Worm (Caenorhabditis elegans): ENCODE results near the gene F09E10.1.

The F09E10.1 gene

DNA sequence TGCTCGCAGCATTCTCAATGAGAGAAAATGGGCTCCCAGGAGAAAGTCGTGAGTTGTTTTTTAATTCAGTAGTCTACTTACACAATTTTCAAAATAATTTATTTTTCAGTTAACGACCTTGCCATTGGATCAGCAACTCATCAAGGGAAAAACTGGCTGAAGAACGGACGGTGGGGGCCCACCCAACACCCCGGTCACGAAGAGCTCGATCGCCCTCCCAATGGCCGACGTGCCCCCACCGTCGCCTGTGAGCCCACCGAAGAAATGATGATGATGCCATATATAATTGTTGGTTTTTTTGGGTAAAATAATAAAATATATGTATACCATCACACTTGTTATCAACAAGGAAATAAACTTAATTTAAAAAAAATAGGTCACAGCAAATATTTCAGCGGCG lies 324 bp downstream of the F09E10.1 start:
- TF ChIP-seq W03F9.2 (tag; optimal IDR thresholded peaks at IDR 0.05), result no peak
- no peak for TF ChIP-seq him-1 (tag; optimal IDR thresholded peaks at IDR 0.05)
- no peak for TF ChIP-seq dao-5 (tag; optimal IDR thresholded peaks at IDR 0.05)

DNA sequence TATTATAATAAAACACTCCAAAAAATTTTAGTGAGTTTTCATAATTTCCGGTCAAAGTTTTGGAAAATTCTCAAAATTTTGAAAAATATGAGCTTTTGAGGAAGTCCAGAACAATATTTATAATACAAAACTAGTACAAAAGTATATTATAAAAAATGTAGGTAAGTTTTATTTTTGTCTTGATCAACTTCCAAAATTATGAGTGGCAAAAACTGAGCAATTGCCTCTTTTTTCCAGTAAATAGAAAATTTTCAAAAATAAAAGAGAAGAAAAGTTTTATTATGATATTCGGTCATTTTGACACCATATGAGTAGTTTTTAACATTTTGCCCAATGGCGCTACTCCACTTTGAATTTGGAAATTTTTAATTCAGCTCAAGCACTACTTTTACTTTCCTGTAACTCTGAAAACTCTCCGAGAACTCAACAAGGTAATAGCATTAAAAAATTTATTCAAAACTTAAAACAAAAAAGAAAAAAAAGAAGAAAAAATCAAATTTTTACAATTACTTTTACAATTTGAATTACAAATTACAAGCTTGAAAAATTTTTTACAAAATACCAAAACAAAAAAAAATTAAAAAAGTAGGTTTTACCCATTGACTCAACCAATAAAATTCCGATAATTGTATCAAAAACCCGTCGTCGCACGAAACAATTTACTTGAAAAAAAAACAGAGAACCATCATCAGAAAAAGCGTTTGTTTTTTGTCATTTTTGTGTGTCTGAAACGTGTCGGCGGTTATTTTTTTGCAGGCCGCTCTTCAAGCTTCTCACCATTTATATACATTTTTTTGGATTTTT lies 1.3 kb downstream of the F09E10.1 start:
- TF ChIP-seq dao-5 (tag; optimal IDR thresholded peaks at IDR 0.05) (no peak), him-1 (tag; optimal IDR thresholded peaks at IDR 0.05) (no peak), W03F9.2 (tag; optimal IDR thresholded peaks at IDR 0.05) (no peak)

DNA sequence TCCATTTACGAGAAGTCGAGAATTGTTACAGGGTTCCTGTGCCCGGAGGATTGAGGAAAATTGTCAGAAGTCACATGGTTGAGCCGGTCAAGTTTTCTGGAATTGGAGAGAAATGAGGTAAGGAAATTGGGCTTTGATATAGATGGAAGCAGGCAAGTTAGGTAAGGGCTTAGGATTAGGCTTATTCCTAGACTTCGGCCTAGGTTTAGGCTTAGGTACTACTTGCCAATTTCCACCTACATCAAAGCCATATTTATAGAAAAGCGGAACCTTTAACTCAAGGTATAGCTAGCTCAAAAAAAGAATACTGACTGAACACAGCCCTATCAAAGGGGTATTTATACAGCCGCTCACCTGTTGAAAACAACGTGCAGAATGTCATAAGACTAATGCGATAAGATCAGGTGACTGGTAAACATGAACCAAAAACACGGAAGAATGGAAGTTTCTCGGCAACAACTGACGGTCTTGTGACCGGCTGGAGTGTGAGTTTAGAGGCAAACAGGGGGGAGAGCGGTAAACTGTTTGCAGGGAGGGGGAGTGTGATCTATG lies 2.0 kb downstream of the F09E10.1 start:
- TF ChIP-seq dao-5 (tag; optimal IDR thresholded peaks at IDR 0.05) (no peak), W03F9.2 (tag; optimal IDR thresholded peaks at IDR 0.05) (no peak), him-1 (tag; optimal IDR thresholded peaks at IDR 0.05) (no peak)

DNA sequence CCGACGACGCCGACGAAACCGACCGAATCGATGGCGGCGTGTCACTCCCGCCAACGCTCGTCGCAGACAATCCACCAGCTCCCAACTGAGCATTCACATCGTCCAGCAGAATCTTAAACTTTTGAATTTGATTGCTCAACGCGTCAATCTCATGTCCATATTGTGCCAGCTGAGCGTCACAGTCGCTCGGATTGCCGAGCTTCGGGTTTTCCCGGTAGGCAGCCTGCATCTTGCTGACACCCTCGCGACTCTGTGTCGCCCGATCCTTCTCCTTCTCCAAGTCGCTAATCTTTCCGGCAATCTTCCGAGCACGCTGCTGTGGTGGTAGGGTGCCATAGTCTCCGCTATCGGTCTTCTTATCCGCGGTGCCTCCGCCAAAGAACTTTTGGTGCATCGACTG lies 9.7 kb downstream of the F09E10.1 start:
- TF ChIP-seq dao-5 (tag; optimal IDR thresholded peaks at IDR 0.05), result no peak
- TF ChIP-seq W03F9.2 (tag; optimal IDR thresholded peaks at IDR 0.05), result no peak
- no peak for TF ChIP-seq him-1 (tag; optimal IDR thresholded peaks at IDR 0.05)

DNA sequence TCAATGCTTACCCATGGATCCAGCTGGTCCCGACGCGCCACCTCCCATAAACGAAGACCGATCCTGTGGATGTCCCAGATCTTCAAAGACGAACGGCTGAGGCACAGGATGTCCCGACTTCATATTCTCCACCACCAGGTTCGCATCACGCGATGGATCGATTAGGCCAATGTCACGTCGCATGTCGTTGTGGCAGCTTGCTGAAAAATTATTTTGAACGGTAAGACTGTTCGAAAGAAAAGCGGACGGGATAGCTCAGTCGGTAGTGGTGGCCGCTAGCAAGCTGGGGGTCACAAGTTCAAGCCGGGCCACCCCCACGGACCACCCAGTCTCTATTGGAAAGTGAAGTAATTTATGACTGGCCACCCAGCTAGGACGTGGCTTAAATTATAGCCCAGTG lies 10.6 kb downstream of the F09E10.1 start:
- no peak for TF ChIP-seq W03F9.2 (tag; optimal IDR thresholded peaks at IDR 0.05)
- no peak for TF ChIP-seq dao-5 (tag; optimal IDR thresholded peaks at IDR 0.05)
- TF ChIP-seq him-1 (tag; optimal IDR thresholded peaks at IDR 0.05), result no peak

DNA sequence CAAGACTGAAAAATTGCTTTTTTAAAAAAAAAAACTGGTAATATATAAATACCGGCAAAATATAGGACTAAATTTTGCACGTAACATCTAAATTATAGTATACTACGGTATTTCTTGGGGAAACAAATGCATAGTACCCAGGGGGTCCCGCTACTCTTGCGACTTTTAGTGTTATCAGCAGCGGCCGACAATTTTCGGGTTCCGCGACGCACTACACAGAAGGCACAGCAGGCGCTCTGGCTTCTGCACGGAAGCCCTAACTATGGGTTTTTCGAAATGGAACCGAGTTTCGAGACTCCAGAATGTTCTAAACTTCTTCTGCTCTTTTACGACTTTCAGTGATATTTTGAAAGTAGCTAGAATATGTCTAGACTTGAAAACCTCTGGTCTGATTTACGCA lies 14.0 kb downstream of the F09E10.1 start:
- no peak for TF ChIP-seq dao-5 (tag; optimal IDR thresholded peaks at IDR 0.05)
- no peak for TF ChIP-seq him-1 (tag; optimal IDR thresholded peaks at IDR 0.05)
- TF ChIP-seq W03F9.2 (tag; optimal IDR thresholded peaks at IDR 0.05), result no peak

DNA sequence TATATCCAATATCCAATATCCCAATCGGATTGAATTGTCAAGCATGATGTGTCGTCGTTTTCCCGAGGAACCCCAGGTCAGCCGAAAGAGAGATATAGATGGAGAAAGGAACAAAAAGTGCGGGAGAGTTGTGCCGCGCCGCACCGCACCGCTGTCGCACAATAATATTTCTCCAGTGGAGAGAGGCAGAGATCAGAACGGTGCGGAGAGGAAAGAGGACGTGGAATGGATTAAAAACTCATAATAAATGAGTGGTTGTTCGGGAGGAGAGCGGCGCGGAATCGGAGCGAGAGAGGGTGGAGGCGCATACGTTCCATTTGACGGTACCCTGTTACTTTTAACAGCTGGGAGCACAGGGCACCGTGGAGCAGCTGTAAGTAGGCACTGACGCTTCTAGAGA lies 14.9 kb downstream of the F09E10.1 start:
- no peak for TF ChIP-seq him-1 (tag; optimal IDR thresholded peaks at IDR 0.05)
- TF ChIP-seq dao-5 (tag; optimal IDR thresholded peaks at IDR 0.05), result no peak
- no peak for TF ChIP-seq W03F9.2 (tag; optimal IDR thresholded peaks at IDR 0.05)

DNA sequence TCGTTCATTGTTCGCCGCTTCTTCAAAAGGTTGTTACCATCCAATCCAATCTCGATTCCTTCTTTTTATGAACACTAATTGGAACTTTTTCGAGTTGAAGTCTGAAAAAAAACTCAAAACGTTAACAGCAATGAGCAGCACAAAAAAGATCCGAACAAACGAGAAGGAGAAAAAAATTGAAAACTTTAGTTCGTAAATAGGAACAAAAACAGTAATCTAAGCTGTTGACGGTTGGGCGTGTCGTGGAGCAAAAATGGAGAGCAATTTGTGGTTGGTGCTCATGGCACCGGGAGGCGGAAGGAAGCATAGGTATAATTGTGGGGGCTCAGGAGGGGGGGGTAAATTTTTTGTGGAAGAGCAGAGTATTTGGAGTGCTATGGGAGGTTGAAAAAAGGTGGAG lies 18.8 kb downstream of the F09E10.1 start, which contains the start of gene toca-1:
toca-1 (minus strand) TSS at position 101 of the 400 bp plus-strand sequence.
- TF ChIP-seq W03F9.2 (tag; optimal IDR thresholded peaks at IDR 0.05) (no peak), dao-5 (tag; optimal IDR thresholded peaks at IDR 0.05) (no peak), him-1 (tag; optimal IDR thresholded peaks at IDR 0.05) (no peak)

DNA sequence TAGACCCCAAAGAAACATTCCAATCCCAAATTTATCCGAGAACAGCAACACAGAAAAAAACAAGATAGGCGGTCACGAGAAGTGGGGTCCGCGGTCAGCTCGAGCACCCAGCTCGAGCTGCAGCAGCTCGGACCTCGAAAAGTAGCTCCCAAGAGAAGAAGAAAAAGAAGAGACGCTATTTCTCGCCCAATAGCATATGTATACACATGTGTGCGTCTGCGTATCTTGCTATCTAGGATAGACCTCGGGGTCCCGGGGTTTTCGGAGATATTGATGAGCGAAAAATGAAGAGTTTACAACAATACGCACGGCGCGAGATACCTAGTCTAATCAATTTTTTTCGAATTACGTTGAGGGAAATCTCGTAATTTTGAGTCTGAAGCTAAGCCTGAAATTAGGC lies 19.5 kb downstream of the F09E10.1 start:
- TF ChIP-seq him-1 (tag; optimal IDR thresholded peaks at IDR 0.05) (peak; percentile 55), W03F9.2 (tag; optimal IDR thresholded peaks at IDR 0.05) (no peak), dao-5 (tag; optimal IDR thresholded peaks at IDR 0.05) (no peak)

DNA sequence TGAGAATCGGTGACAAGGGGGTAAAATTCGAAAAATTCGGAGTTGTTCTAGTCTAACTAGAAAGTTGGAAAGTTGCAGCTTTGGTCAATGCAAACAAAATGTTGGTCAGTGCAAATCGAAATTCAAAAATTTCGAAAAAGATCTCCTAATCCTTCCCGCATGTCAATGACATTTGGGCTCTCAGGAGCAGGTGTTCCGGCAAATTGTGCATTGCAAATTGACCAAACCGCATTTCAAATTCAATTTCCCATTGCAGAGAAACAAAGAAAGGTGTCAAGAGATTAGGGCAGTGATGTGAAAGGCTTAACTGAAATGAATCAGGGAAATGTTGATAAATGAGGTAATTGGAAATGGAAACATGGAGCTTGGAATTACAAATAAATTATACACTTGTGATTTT lies 20.7 kb downstream of the F09E10.1 start:
- no peak for TF ChIP-seq dao-5 (tag; optimal IDR thresholded peaks at IDR 0.05)
- no peak for TF ChIP-seq him-1 (tag; optimal IDR thresholded peaks at IDR 0.05)
- TF ChIP-seq W03F9.2 (tag; optimal IDR thresholded peaks at IDR 0.05), result no peak

DNA sequence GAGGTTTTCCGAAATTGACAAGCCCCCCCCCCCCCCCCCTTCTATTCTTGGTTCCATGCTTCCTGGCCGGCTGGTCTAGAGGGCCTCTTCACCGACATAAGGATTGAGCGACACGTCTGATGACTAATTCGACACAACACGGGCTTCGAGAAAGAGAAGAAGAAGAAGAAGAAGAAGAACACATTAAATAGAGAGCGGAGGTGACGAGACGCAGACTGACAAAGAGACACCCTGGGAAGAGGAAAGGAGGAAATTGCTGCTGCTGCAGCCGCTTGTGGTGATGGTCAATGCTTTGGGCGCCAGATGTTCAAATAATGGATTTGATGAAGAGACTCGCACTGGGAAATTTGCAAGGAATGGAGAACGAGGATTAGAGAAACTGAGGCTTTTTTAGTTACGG lies 22.0 kb downstream of the F09E10.1 start:
- TF ChIP-seq dao-5 (tag; optimal IDR thresholded peaks at IDR 0.05) (no peak), him-1 (tag; optimal IDR thresholded peaks at IDR 0.05) (no peak), W03F9.2 (tag; optimal IDR thresholded peaks at IDR 0.05) (no peak)

DNA sequence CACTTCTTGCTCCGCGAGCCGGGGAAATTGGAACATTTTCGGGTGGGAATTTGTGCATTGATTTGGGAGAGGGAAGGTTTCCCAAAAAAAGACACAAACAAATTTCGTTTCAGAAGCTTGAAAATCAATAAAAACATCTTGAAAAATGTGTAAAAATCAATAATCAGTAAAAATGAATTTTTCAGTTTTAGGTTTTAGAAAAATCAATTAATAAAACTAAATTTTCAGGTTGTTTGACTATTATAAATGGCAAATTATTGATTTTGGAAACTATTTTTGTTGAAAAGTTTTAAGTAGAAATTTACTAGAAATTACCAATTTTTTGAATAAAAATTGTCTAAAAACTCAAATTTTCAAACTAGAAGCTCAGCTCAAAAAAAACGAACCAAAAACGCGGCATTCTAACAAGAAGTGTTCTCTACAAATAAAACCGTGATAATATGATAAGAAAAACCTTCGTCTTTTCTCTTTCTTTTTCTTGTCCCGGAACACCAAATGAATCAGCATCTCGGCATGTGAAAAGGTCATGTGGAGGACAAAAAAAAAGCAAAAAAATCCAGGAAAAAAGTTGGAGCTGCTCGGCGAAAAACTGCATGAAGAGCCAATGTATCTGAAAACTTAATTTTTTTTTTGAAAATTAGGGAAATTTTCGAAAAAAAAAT lies 23.1 kb downstream of the F09E10.1 start:
- TF ChIP-seq W03F9.2 (tag; optimal IDR thresholded peaks at IDR 0.05) (no peak), him-1 (tag; optimal IDR thresholded peaks at IDR 0.05) (no peak), dao-5 (tag; optimal IDR thresholded peaks at IDR 0.05) (no peak)

DNA sequence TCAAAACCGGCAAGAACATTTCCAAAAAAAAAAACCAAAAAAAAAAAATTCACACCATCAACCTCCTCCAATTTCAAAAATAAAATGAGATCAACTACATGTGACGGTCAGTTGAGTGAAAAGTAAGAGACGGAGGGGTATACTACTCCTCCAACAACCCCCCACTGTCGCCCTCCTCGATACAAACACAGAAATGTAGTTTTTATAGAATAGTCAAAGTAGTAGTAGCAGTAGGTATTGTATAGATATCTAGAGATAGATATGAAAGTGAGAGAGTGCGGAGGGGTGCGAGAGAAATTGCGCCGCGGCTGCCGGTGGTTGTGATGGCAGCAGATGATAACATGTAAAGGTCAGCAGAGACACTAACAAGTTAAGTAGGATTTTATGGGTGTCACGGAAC lies 24.7 kb downstream of the F09E10.1 start:
- TF ChIP-seq him-1 (tag; optimal IDR thresholded peaks at IDR 0.05) (no peak), dao-5 (tag; optimal IDR thresholded peaks at IDR 0.05) (no peak), W03F9.2 (tag; optimal IDR thresholded peaks at IDR 0.05) (no peak)

DNA sequence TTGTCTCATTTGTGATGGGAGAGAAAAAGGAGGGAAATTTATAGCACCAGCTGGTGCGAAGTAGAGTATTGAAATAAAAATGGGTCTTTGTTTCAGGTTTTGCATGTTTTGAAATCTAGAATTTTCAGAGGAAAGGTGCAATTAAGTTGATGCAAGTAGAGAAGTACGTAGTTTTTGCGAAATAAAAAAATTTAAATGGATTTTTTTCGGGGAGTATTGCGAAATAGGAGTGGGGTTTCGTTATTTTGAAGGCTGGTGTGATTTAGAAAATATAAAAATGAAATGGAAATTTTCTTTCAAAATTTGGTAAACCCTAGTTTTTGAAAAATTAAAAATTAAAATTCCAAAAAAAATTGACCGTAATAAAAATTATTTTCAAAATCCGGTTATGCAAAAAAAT lies 25.5 kb downstream of the F09E10.1 start:
- TF ChIP-seq dao-5 (tag; optimal IDR thresholded peaks at IDR 0.05), result no peak
- TF ChIP-seq him-1 (tag; optimal IDR thresholded peaks at IDR 0.05), result no peak
- no peak for TF ChIP-seq W03F9.2 (tag; optimal IDR thresholded peaks at IDR 0.05)

All from whole organism, L4/young adult.